Worm (Caenorhabditis elegans): ENCODE measurements around the gene T24E12.6.

T24E12.6 gene

ce11 chrII:3757499-3757898 is 4.0 kb downstream of the T24E12.6 start, which contains the start of gene srx-111:
TSS of gene srx-111 (plus strand) at chrII:3757799.
- TF ChIP-seq pqm-1 (tag; optimal IDR thresholded peaks at IDR 0.05) = no peak
- no peak for TF ChIP-seq lir-3 (tag; optimal IDR thresholded peaks at IDR 0.05; ENCODE audit: poor library complexity)
- TF ChIP-seq swsn-7 (tag; optimal IDR thresholded peaks at IDR 0.05) = no peak
- no peak for TF ChIP-seq nhr-237 (tag; optimal IDR thresholded peaks at IDR 0.05)
- TF ChIP-seq xbp-1 (tag; optimal IDR thresholded peaks at IDR 0.05) = no peak
- no peak for TF ChIP-seq ces-1 (GFP tag; optimal IDR thresholded peaks at IDR 0.05)
- no peak for TF ChIP-seq grh-1 (GFP tag; IDR thresholded peaks at IDR 0.05)

- TF ChIP-seq zag-1 (tag; optimal IDR thresholded peaks at IDR 0.05) = no peak
- no peak for TF ChIP-seq sptf-1 (tag; optimal IDR thresholded peaks at IDR 0.05)
- no peak for TF ChIP-seq rnt-1 (tag; optimal IDR thresholded peaks at IDR 0.05)
- no peak for TF ChIP-seq grh-1 (GFP tag; IDR thresholded peaks at IDR 0.05)
- no peak for TF ChIP-seq C04F5.9 (tag; optimal IDR thresholded peaks at IDR 0.05)
- no peak for TF ChIP-seq ceh-63 (GFP tag; optimal IDR thresholded peaks at IDR 0.05)
- no peak for TF ChIP-seq sup-37 (GFP tag; optimal IDR thresholded peaks at IDR 0.05)
- no peak for TF ChIP-seq unc-62 (GFP tag; optimal IDR thresholded peaks at IDR 0.05)
- TF ChIP-seq lir-3 (tag; optimal IDR thresholded peaks at IDR 0.05; ENCODE audit: poor library complexity) = no peak
- no peak for TF ChIP-seq nhr-20 (tag; optimal IDR thresholded peaks at IDR 0.05)
- no peak for TF ChIP-seq pax-3 (tag; optimal IDR thresholded peaks at IDR 0.05)
- TF ChIP-seq pag-3 (tag; optimal IDR thresholded peaks at IDR 0.05; ENCODE audit: borderline replicate concordance, insufficient read depth) = no peak
- TF ChIP-seq fkh-8 (tag; optimal IDR thresholded peaks at IDR 0.05) = no peak
- TF ChIP-seq nhr-71 (tag; optimal IDR thresholded peaks at IDR 0.05) = no peak
- no peak for TF ChIP-seq fos-1 (tag; optimal IDR thresholded peaks at IDR 0.05)
Measured at ce11 chrII:3753598-3753997, 7.9 kb downstream of the T24E12.6 start, which contains the start of gene rcd-1. TSS of gene rcd-1 (plus strand) at chrII:3753898.

- no peak for TF ChIP-seq nhr-77 (tag; optimal IDR thresholded peaks at IDR 0.05)
- no peak for TF ChIP-seq hpl-2 (GFP tag; optimal IDR thresholded peaks at IDR 0.05)
- TF ChIP-seq elt-3 (tag; optimal IDR thresholded peaks at IDR 0.05) = no peak
- TF ChIP-seq nhr-71 (tag; optimal IDR thresholded peaks at IDR 0.05) = no peak
- no peak for TF ChIP-seq irx-1 (tag; optimal IDR thresholded peaks at IDR 0.05)
- no peak for TF ChIP-seq nhr-90 (tag; optimal IDR thresholded peaks at IDR 0.05; ENCODE audit: poor library complexity)
- no peak for TF ChIP-seq nhr-84 (tag; optimal IDR thresholded peaks at IDR 0.05)
- TF ChIP-seq aha-1 (tag; optimal IDR thresholded peaks at IDR 0.05) = no peak
- no peak for TF ChIP-seq lin-13 (GFP tag; optimal IDR thresholded peaks at IDR 0.05)
- TF ChIP-seq efl-3 (GFP tag; optimal IDR thresholded peaks at IDR 0.05) = no peak
- no peak for TF ChIP-seq tlp-1 (tag; optimal IDR thresholded peaks at IDR 0.05)
- TF ChIP-seq lin-39 (tag; optimal IDR thresholded peaks at IDR 0.05) = no peak
- no peak for TF ChIP-seq lin-15B (tag; optimal IDR thresholded peaks at IDR 0.05)
- no peak for TF ChIP-seq snpc-4 (tag; optimal IDR thresholded peaks at IDR 0.05)
- no peak for TF ChIP-seq jun-1 (tag; optimal IDR thresholded peaks at IDR 0.05)
- TF ChIP-seq ces-1 (GFP tag; optimal IDR thresholded peaks at IDR 0.05) = no peak
Measured at ce11 chrII:3752184-3752583, 9.3 kb downstream of the T24E12.6 start, which contains the start of gene sdz-11. TSS of gene sdz-11 (minus strand) at chrII:3752284.

- TF ChIP-seq hpl-2 (GFP tag; optimal IDR thresholded peaks at IDR 0.05) (no peak), lin-35 (GFP tag; optimal IDR thresholded peaks at IDR 0.05) (no peak), nhr-85 (tag) (no peak), ceh-8 (GFP tag; optimal IDR thresholded peaks at IDR 0.05) (no peak), F16B12.6 (tag; optimal IDR thresholded peaks at IDR 0.05) (no peak), aly-2 (tag; optimal IDR thresholded peaks at IDR 0.05) (no peak), mef-2 (tag; optimal IDR thresholded peaks at IDR 0.05) (no peak), skn-1 (tag; optimal IDR thresholded peaks at IDR 0.05) (no peak)
Measured at ce11 chrII:3750685-3751084, 10.8 kb downstream of the T24E12.6 start, which contains the start of gene fbxb-91. TSS of gene fbxb-91 (minus strand) at chrII:3750785.

All from whole organism, L1 larva.